Fruit fly (Drosophila melanogaster) whole organism, embryonic: ENCODE measurements around the gene CG12589.

Source experiments
- Abd-B ChIP-seq: fragments of 200-800 bp; sonication (Bioruptor generic); optimal IDR thresholded peaks from 2 replicates; lab custom pipeline; 2018; ENCODE audit warnings: missing biosample characterization, mild to moderate bottlenecking, missing genetic modification characterization, moderate library complexity
- Atf6 ChIP-seq: fragments of 200-800 bp; sonication (Bioruptor generic); IDR thresholded peaks from 2 replicates; pipeline ENCODE4 v1.3.6; 2022; ENCODE audit warnings: missing biosample characterization, missing genetic modification characterization
- B-H1 ChIP-seq: fragments of 200-800 bp; sonication (Bioruptor generic); IDR thresholded peaks from 3 replicates; pipeline ENCODE4 v1.3.6; 2022; ENCODE audit warnings: missing biosample characterization, missing genetic modification characterization
- Bdp1 ChIP-seq: fragments of 200-800 bp; sonication (Bioruptor generic); optimal IDR thresholded peaks from 3 replicates; lab custom pipeline; 2016; ENCODE audit warnings: missing biosample characterization, missing genetic modification characterization
- CG1024 ChIP-seq: fragments of 200-800 bp; sonication (Bioruptor generic); IDR thresholded peaks from 2 replicates; pipeline ENCODE4 v1.3.6; 2022; ENCODE audit warnings: missing biosample characterization, missing genetic modification characterization
- CG10366 ChIP-seq: fragments of 200-800 bp; sonication (Bioruptor generic); IDR thresholded peaks from 2 replicates; pipeline ENCODE4 v1.3.6; 2022; ENCODE audit warnings: missing biosample characterization, missing genetic modification characterization
- CG10431 ChIP-seq: fragments of 200-800 bp; sonication (Bioruptor generic); optimal IDR thresholded peaks from 3 replicates; lab custom pipeline; 2018; ENCODE audit warnings: missing biosample characterization, mild to moderate bottlenecking, missing genetic modification characterization
- CG11696 ChIP-seq: fragments of 200-800 bp; sonication (Bioruptor generic); IDR thresholded peaks from 2 replicates; pipeline ENCODE4 v1.3.6; 2022; ENCODE audit warnings: missing biosample characterization, missing genetic modification characterization
- CG12236 ChIP-seq: fragments of 200-800 bp; sonication (Bioruptor generic); optimal IDR thresholded peaks from 2 replicates; lab custom pipeline; 2016; ENCODE audit warnings: missing biosample characterization, missing genetic modification characterization
- CG14050 ChIP-seq: fragments of 200-800 bp; sonication (Bioruptor generic); IDR thresholded peaks from 3 replicates; pipeline ENCODE4 v1.3.6; 2022; ENCODE audit warnings: missing biosample characterization, missing genetic modification characterization
- CG14667 ChIP-seq: fragments of 200-800 bp; sonication (Bioruptor generic); IDR thresholded peaks from 2 replicates; pipeline ENCODE4 v1.3.6; 2022; ENCODE audit warnings: missing biosample characterization, missing genetic modification characterization
- CG14965 ChIP-seq: fragments of 200-800 bp; sonication (Bioruptor generic); optimal IDR thresholded peaks from 2 replicates; lab custom pipeline; 2016; ENCODE audit warnings: missing biosample characterization, missing genetic modification characterization, borderline replicate concordance
- CG32767 ChIP-seq: fragments of 200-800 bp; sonication (Bioruptor generic); IDR thresholded peaks from 2 replicates; pipeline ENCODE4 v1.3.6; 2022; ENCODE audit warnings: missing biosample characterization, missing genetic modification characterization
- CG6175 ChIP-seq: fragments of 200-800 bp; sonication (Bioruptor generic); IDR thresholded peaks from 3 replicates; pipeline ENCODE4 v1.3.6; 2022; ENCODE audit warnings: missing biosample characterization, missing genetic modification characterization
- CG6791 ChIP-seq: fragments of 200-800 bp; sonication (Bioruptor generic); IDR thresholded peaks from 3 replicates; pipeline ENCODE4 v1.3.6; 2022; ENCODE audit warnings: missing biosample characterization, missing genetic modification characterization; ENCODE audit not compliant: partially characterized antibody
- CG7928 ChIP-seq: fragments of 200-800 bp; sonication (Bioruptor generic); optimal IDR thresholded peaks from 2 replicates; lab custom pipeline; 2017; ENCODE audit warnings: missing biosample characterization, mild to moderate bottlenecking, missing genetic modification characterization
- CoRest ChIP-seq: fragments of 200-800 bp; sonication (Bioruptor generic); optimal IDR thresholded peaks from 3 replicates; lab custom pipeline; 2018; ENCODE audit warnings: missing biosample characterization, mild to moderate bottlenecking, missing genetic modification characterization, moderate library complexity
- Dll ChIP-seq: fragments of 200-800 bp; sonication (Bioruptor generic); IDR thresholded peaks from 4 replicates; pipeline ENCODE4 v1.3.6; 2022; ENCODE audit warnings: missing biosample characterization, missing genetic modification characterization; ENCODE audit not compliant: partially characterized antibody
- HHEX ChIP-seq: fragments of 200-800 bp; sonication (Bioruptor generic); optimal IDR thresholded peaks from 3 replicates; lab custom pipeline; 2017; ENCODE audit warnings: missing biosample characterization, mild to moderate bottlenecking, missing genetic modification characterization, missing genetic modification reagents
- Hey ChIP-seq: fragments of 200-800 bp; sonication (Bioruptor generic); optimal IDR thresholded peaks from 3 replicates; lab custom pipeline; 2018; ENCODE audit warnings: missing biosample characterization, mild to moderate bottlenecking, missing genetic modification characterization
- Hr39 ChIP-seq: fragments of >200 bp; optimal IDR thresholded peaks from 2 replicates; lab custom pipeline; 2017
- Lim3 ChIP-seq: fragments of 200-800 bp; sonication (Bioruptor generic); IDR thresholded peaks from 2 replicates; pipeline ENCODE4 v1.3.6; 2022; ENCODE audit warnings: missing biosample characterization, missing genetic modification characterization
- Pdp1 ChIP-seq, 2 experiments: fragments of 200-800 bp; sonication (Bioruptor generic); optimal IDR thresholded peaks; 3 replicates each; lab custom pipeline; 2016; ENCODE audit warnings: missing biosample characterization in 2 of 2, missing genetic modification characterization in 2 of 2, mild to moderate bottlenecking in 1 of 2, moderate library complexity in 1 of 2
- Sry-β ChIP-seq: fragments of 200-800 bp; sonication (Bioruptor generic); optimal IDR thresholded peaks from 2 replicates; lab custom pipeline; 2018; ENCODE audit warnings: missing biosample characterization, mild to moderate bottlenecking, missing genetic modification characterization, moderate library complexity
- TFAM ChIP-seq: fragments of 200-800 bp; sonication (Bioruptor generic); optimal IDR thresholded peaks from 2 replicates; lab custom pipeline; 2017; ENCODE audit warnings: missing biosample characterization, missing genetic modification characterization, inconsistent platforms
- Tbp ChIP-seq: fragments of >200 bp; optimal IDR thresholded peaks from 2 replicates; lab custom pipeline; 2018; ENCODE audit warnings: missing biosample characterization, missing genetic modification characterization
- al ChIP-seq: fragments of 200-800 bp; sonication (Bioruptor generic); IDR thresholded peaks from 2 replicates; pipeline ENCODE4 v1.3.6; 2022; ENCODE audit warnings: missing biosample characterization, missing genetic modification characterization
- br ChIP-seq: fragments of >200 bp; optimal IDR thresholded peaks from 2 replicates; lab custom pipeline; 2017
- chif ChIP-seq, 2 experiments: fragments of 200-800 bp; sonication (Bioruptor generic); optimal IDR thresholded peaks; 3 replicates each; lab custom pipeline; 2016; ENCODE audit warnings: missing biosample characterization in 2 of 2, missing genetic modification characterization in 2 of 2
- crp ChIP-seq, 2 experiments: fragments of 200-800 bp; sonication (Bioruptor generic); optimal IDR thresholded peaks; 2 replicates in 1 of 2; 3 replicates in 1 of 2; lab custom pipeline; 2017; ENCODE audit warnings: missing biosample characterization in 2 of 2, missing genetic modification characterization in 2 of 2, mild to moderate bottlenecking in 1 of 2, moderate library complexity in 1 of 2
- dimm ChIP-seq: fragments of 200-800 bp; sonication (Bioruptor generic); IDR thresholded peaks from 2 replicates; pipeline ENCODE4 v1.3.6; 2022; ENCODE audit warnings: missing biosample characterization, missing genetic modification characterization
- dysf ChIP-seq: fragments of 200-800 bp; sonication (Bioruptor generic); IDR thresholded peaks from 3 replicates; pipeline ENCODE4 v1.3.6; 2022; ENCODE audit warnings: missing biosample characterization, missing genetic modification characterization
- eyg ChIP-seq: fragments of 200-800 bp; sonication (Bioruptor generic); optimal IDR thresholded peaks from 3 replicates; lab custom pipeline; 2016; ENCODE audit warnings: missing biosample characterization, missing genetic modification characterization
- fu2 ChIP-seq: fragments of 200-800 bp; sonication (Bioruptor generic); optimal IDR thresholded peaks from 2 replicates; lab custom pipeline; 2016; ENCODE audit warnings: missing biosample characterization, missing genetic modification characterization
- gcm ChIP-seq: fragments of 200-800 bp; sonication (Bioruptor generic); optimal IDR thresholded peaks from 2 replicates; lab custom pipeline; 2019; ENCODE audit warnings: missing biosample characterization, mild to moderate bottlenecking, missing genetic modification characterization, moderate library complexity
- hb ChIP-seq: fragments of 200-800 bp; sonication (Bioruptor generic); IDR thresholded peaks from 3 replicates; pipeline ENCODE4 v1.3.6; 2022; ENCODE audit warnings: missing biosample characterization, missing genetic modification characterization; ENCODE audit not compliant: partially characterized antibody
- hkb ChIP-seq, 2 experiments: fragments of 200-800 bp in 1 of 2; fragments of >200 bp in 1 of 2; sonication (Bioruptor generic) in 1 of 2; IDR thresholded peaks in 1 of 2; optimal IDR thresholded peaks in 1 of 2; 2 replicates each; pipeline versions ENCODE4 v1.3.6 to Lab custom; 2017 to 2022; ENCODE audit warnings: missing biosample characterization in 1 of 2, missing genetic modification characterization in 1 of 2
- hth ChIP-seq: fragments of >200 bp; optimal IDR thresholded peaks from 2 replicates; lab custom pipeline; 2017; ENCODE audit warnings: inconsistent platforms
- lola ChIP-seq, 3 experiments: fragments of >200 bp in 2 of 3; fragments of 200-800 bp in 1 of 3; sonication (Bioruptor generic) in 1 of 3; optimal IDR thresholded peaks; 2 replicates each; lab custom pipeline; 2017 to 2019; ENCODE audit warnings: missing biosample characterization in 3 of 3, missing genetic modification characterization in 3 of 3, mild to moderate bottlenecking in 1 of 3, moderate library complexity in 1 of 3
- maf-S ChIP-seq: fragments of 200-800 bp; sonication (Bioruptor generic); optimal IDR thresholded peaks from 2 replicates; lab custom pipeline; 2016; ENCODE audit warnings: missing biosample characterization, missing genetic modification characterization
- nerfin-2 ChIP-seq: fragments of 200-800 bp; sonication (Bioruptor generic); IDR thresholded peaks from 2 replicates; pipeline ENCODE4 v1.3.6; 2022; ENCODE audit warnings: missing biosample characterization, missing genetic modification characterization; ENCODE audit not compliant: partially characterized antibody
- pfk ChIP-seq: fragments of 200-800 bp; sonication (Bioruptor generic); optimal IDR thresholded peaks from 2 replicates; lab custom pipeline; 2018; ENCODE audit warnings: missing biosample characterization, mild to moderate bottlenecking, missing genetic modification characterization, moderate library complexity
- pho ChIP-seq: fragments of 200-800 bp; sonication (Bioruptor generic); optimal IDR thresholded peaks from 2 replicates; lab custom pipeline; 2016; ENCODE audit warnings: missing biosample characterization, missing genetic modification characterization
- pzg ChIP-seq: fragments of 200-800 bp; sonication (Bioruptor generic); optimal IDR thresholded peaks from 3 replicates; lab custom pipeline; 2018; ENCODE audit warnings: missing biosample characterization, mild to moderate bottlenecking, missing genetic modification characterization, moderate library complexity
- sc ChIP-seq, 3 experiments: fragments of >200 bp in 2 of 3; fragments of 200-800 bp in 1 of 3; sonication (Bioruptor generic) in 1 of 3; optimal IDR thresholded peaks; 2 replicates in 2 of 3; 3 replicates in 1 of 3; lab custom pipeline; 2017; ENCODE audit warnings: mild to moderate bottlenecking in 1 of 3, missing biosample characterization in 1 of 3, missing genetic modification characterization in 1 of 3, missing genetic modification reagents in 1 of 3
- scrt ChIP-seq: fragments of 200-800 bp; sonication (Bioruptor generic); optimal IDR thresholded peaks from 2 replicates; lab custom pipeline; 2018; ENCODE audit warnings: missing biosample characterization, mild to moderate bottlenecking, missing genetic modification characterization, moderate library complexity
- sob ChIP-seq: fragments of 200-800 bp; sonication (Bioruptor generic); IDR thresholded peaks from 2 replicates; pipeline ENCODE4 v1.3.6; 2022; ENCODE audit warnings: missing biosample characterization, missing genetic modification characterization
- tll ChIP-seq, 2 experiments: fragments of 200-800 bp in 1 of 2; fragments of >200 bp in 1 of 2; sonication (Bioruptor generic) in 1 of 2; optimal IDR thresholded peaks; 2 replicates each; lab custom pipeline; 2017 to 2019; ENCODE audit warnings: missing biosample characterization in 2 of 2, missing genetic modification characterization in 2 of 2, mild to moderate bottlenecking in 1 of 2, moderate library complexity in 1 of 2
- trh ChIP-seq: fragments of 200-800 bp; sonication (Bioruptor generic); optimal IDR thresholded peaks from 2 replicates; lab custom pipeline; 2016; ENCODE audit warnings: missing biosample characterization, missing genetic modification characterization
- ttk ChIP-seq: fragments of 200-800 bp; sonication (Bioruptor generic); IDR thresholded peaks from 2 replicates; pipeline ENCODE4 v2.1.2; 2022; ENCODE audit warnings: missing biosample characterization, missing genetic modification characterization
- zfh2 ChIP-seq: fragments of 200-800 bp; sonication (Bioruptor generic); optimal IDR thresholded peaks from 2 replicates; lab custom pipeline; 2016; ENCODE audit warnings: missing biosample characterization, missing genetic modification characterization

Gene CG12589

dm6 chr3R:5087833-5088262 is 50.9 kb downstream of the CG12589 start (continued):
- TF ChIP-seq crp (GFP tag; optimal IDR thresholded peaks at IDR 0.05; lab: Kevin White, UChicago) (peak; percentile 44 to 86), hth (lab: Kevin White, UChicago) (no peak), Bdp1 (GFP tag; lab: Kevin White, UChicago) (no peak), hb (GFP tag; lab: Robert Waterston, UW) (no peak), sc (optimal IDR thresholded peaks at IDR 0.05; lab: Kevin White, UChicago) (no peak), sc (GFP tag; optimal IDR thresholded peaks at IDR 0.05; lab: Kevin White, UChicago) (no peak), pzg (no peak), hkb (optimal IDR thresholded peaks at IDR 0.05; lab: Kevin White, UChicago) (no peak), hkb (GFP tag; IDR thresholded peaks at IDR 0.05; lab: Robert Waterston, UW) (no peak), Atf6 (GFP tag; lab: Robert Waterston, UW) (no peak), CG14050 (GFP tag; lab: Robert Waterston, UW) (no peak), CG7928 (GFP tag; lab: Kevin White, UChicago) (no peak), pfk (GFP tag; lab: Kevin White, UChicago) (peak; percentile 58), Sry-β (GFP tag; lab: Kevin White, UChicago) (no peak), gcm (peak; percentile 72), Lim3 (GFP tag; lab: Robert Waterston, UW) (no peak), CoRest (tag; lab: Kevin White, UChicago) (no peak), ttk (GFP tag; lab: Robert Waterston, UW) (no peak), CG14667 (GFP tag; lab: Robert Waterston, UW) (no peak), Dll (GFP tag; lab: Robert Waterston, UW) (no peak), Pdp1 (GFP tag; optimal IDR thresholded peaks at IDR 0.05; lab: Kevin White, UChicago) (peak in 1 of 2 experiments; percentile 43), Hey (no peak), scrt (GFP tag; lab: Kevin White, UChicago) (peak; percentile 42), CG6791 (no peak), dimm (no peak), fu2 (GFP tag; lab: Kevin White, UChicago) (no peak), sob (GFP tag; lab: Robert Waterston, UW) (no peak), zfh2 (GFP tag; lab: Kevin White, UChicago) (no peak), chif (GFP tag; optimal IDR thresholded peaks at IDR 0.05; lab: Kevin White, UChicago) (peak in 1 of 2 experiments; percentile 34), br (lab: Kevin White, UChicago) (no peak), CG11696 (GFP tag; lab: Robert Waterston, UW) (no peak), eyg (peak; percentile 7), CG14965 (GFP tag; lab: Kevin White, UChicago) (no peak), al (GFP tag; lab: Robert Waterston, UW) (no peak), CG12236 (GFP tag; lab: Kevin White, UChicago) (peak; percentile 38), CG6175 (no peak), dysf (GFP tag; lab: Robert Waterston, UW) (no peak), Abd-B (GFP tag; lab: Kevin White, UChicago) (peak; percentile 9), lola (GFP tag; optimal IDR thresholded peaks at IDR 0.05; lab: Kevin White, UChicago) (no peak), CG32767 (GFP tag; lab: Robert Waterston, UW) (no peak), TFAM (GFP tag; lab: Kevin White, UChicago) (no peak), pho (no peak), CG10431 (GFP tag; lab: Kevin White, UChicago) (peak; percentile 77), Hr39 (lab: Kevin White, UChicago) (no peak), CG1024 (GFP tag; lab: Robert Waterston, UW) (no peak), trh (no peak), Tbp (GFP tag; lab: Kevin White, UChicago) (no peak), CG10366 (GFP tag; lab: Robert Waterston, UW) (no peak), nerfin-2 (GFP tag; lab: Robert Waterston, UW) (no peak), B-H1 (no peak), HHEX (GFP tag; lab: Kevin White, UChicago) (peak; percentile 62), maf-S (GFP tag; lab: Kevin White, UChicago) (peak; percentile 5), tll (GFP tag; optimal IDR thresholded peaks at IDR 0.05; lab: Kevin White, UChicago) (no peak)
